Fruit fly (Drosophila melanogaster) whole organism, pupa: Measurements from ENCODE around the gene CG15332.
A peak's percentile ranks its signal among the peaks of the same experiment; 100 is the strongest.

Experiments used
- CG10348 ChIP-seq: fragments of 200-800 bp; sonication (Bioruptor generic); IDR thresholded peaks from 2 replicates; pipeline ENCODE4 v1.3.6; 2022; ENCODE audit warnings: missing biosample characterization, missing genetic modification characterization
- CG12605 ChIP-seq: fragments of 200-800 bp; sonication (Bioruptor generic); IDR thresholded peaks from 2 replicates; pipeline ENCODE4 v1.3.6; 2022; ENCODE audit warnings: missing biosample characterization, missing genetic modification characterization
- CG13204 ChIP-seq: fragments of 200-800 bp; sonication (Bioruptor generic); optimal IDR thresholded peaks from 2 replicates; lab custom pipeline; 2018; ENCODE audit warnings: missing biosample characterization, mild to moderate bottlenecking, missing genetic modification characterization, moderate library complexity
- CG14655 ChIP-seq: fragments of 200-800 bp; sonication (Bioruptor generic); optimal IDR thresholded peaks from 3 replicates; lab custom pipeline; 2017; ENCODE audit warnings: mild to moderate bottlenecking, missing biosample characterization, missing genetic modification reagents, missing genetic modification characterization
- CG15710 ChIP-seq: fragments of 200-800 bp; sonication (Bioruptor generic); optimal IDR thresholded peaks from 2 replicates; lab custom pipeline; 2018; ENCODE audit warnings: missing biosample characterization, mild to moderate bottlenecking, missing genetic modification characterization, moderate library complexity
- CG17806 ChIP-seq: fragments of 200-800 bp; sonication (Bioruptor generic); optimal IDR thresholded peaks from 2 replicates; lab custom pipeline; 2018; ENCODE audit warnings: missing biosample characterization, mild to moderate bottlenecking, missing genetic modification characterization, moderate library complexity
- CG32121 ChIP-seq: fragments of 200-800 bp; sonication (Bioruptor generic); IDR thresholded peaks from 2 replicates; pipeline ENCODE4 v1.3.6; 2022; ENCODE audit warnings: missing biosample characterization, missing genetic modification characterization
- CG34367 ChIP-seq: fragments of 200-800 bp; sonication (Bioruptor generic); optimal IDR thresholded peaks from 2 replicates; lab custom pipeline; 2018; ENCODE audit warnings: missing biosample characterization, mild to moderate bottlenecking, missing genetic modification characterization
- CG4496 ChIP-seq: fragments of 200-800 bp; sonication (Bioruptor generic); IDR thresholded peaks from 3 replicates; pipeline ENCODE4 v1.3.6; 2022; ENCODE audit warnings: missing biosample characterization, missing genetic modification characterization
- CG8159 ChIP-seq: fragments of 200-800 bp; sonication (Bioruptor generic); optimal IDR thresholded peaks from 3 replicates; lab custom pipeline; 2018; ENCODE audit warnings: missing biosample characterization, mild to moderate bottlenecking, missing genetic modification characterization, moderate library complexity
- CG8301 ChIP-seq: fragments of 200-800 bp; sonication (Bioruptor generic); optimal IDR thresholded peaks from 2 replicates; lab custom pipeline; 2018; ENCODE audit warnings: missing biosample characterization, mild to moderate bottlenecking, missing genetic modification characterization
- CG9948 ChIP-seq: fragments of 200-800 bp; sonication (Bioruptor generic); optimal IDR thresholded peaks from 2 replicates; lab custom pipeline; 2018; ENCODE audit warnings: missing biosample characterization, mild to moderate bottlenecking, missing genetic modification characterization, moderate library complexity
- D1 ChIP-seq: fragments of 200-800 bp; sonication (Bioruptor generic); optimal IDR thresholded peaks from 2 replicates; lab custom pipeline; 2018; ENCODE audit warnings: missing biosample characterization, mild to moderate bottlenecking, missing genetic modification characterization, moderate library complexity
- EcR ChIP-seq: fragments of 200-800 bp; sonication (Bioruptor generic); optimal IDR thresholded peaks from 3 replicates; lab custom pipeline; 2019; ENCODE audit warnings: missing biosample characterization, missing genetic modification characterization, mild to moderate bottlenecking, moderate library complexity, missing genetic modification reagents
- Ets98B ChIP-seq: fragments of 200-800 bp; sonication (Bioruptor generic); IDR thresholded peaks from 2 replicates; pipeline ENCODE4 v1.3.6; 2022; ENCODE audit warnings: missing biosample characterization, missing genetic modification characterization
- Pif1A ChIP-seq: fragments of 200-800 bp; sonication (Bioruptor generic); optimal IDR thresholded peaks from 3 replicates; lab custom pipeline; 2016; ENCODE audit warnings: missing biosample characterization, missing genetic modification characterization
- Pif1B ChIP-seq: fragments of 200-800 bp; sonication (Bioruptor generic); optimal IDR thresholded peaks from 3 replicates; lab custom pipeline; 2016; ENCODE audit warnings: missing biosample characterization, missing genetic modification characterization
- Snoo ChIP-seq: fragments of 200-800 bp; sonication (Bioruptor generic); optimal IDR thresholded peaks from 3 replicates; lab custom pipeline; 2017; ENCODE audit warnings: missing biosample characterization, mild to moderate bottlenecking, missing genetic modification characterization, inconsistent platforms
- fd96Ca ChIP-seq: fragments of 200-800 bp; sonication (Bioruptor generic); IDR thresholded peaks from 3 replicates; pipeline ENCODE4 v1.3.6; 2022; ENCODE audit warnings: missing biosample characterization, missing genetic modification characterization
- gl ChIP-seq: fragments of 200-800 bp; sonication (Bioruptor generic); optimal IDR thresholded peaks from 2 replicates; lab custom pipeline; 2018; ENCODE audit warnings: missing biosample characterization, mild to moderate bottlenecking, missing genetic modification characterization
- rn ChIP-seq: fragments of 200-800 bp; sonication (Bioruptor generic); IDR thresholded peaks from 2 replicates; pipeline ENCODE4 v1.3.6; 2022; ENCODE audit warnings: missing biosample characterization, missing genetic modification characterization

CG15332 gene

dm6 chrX:7944151-7944713, 11.6 kb downstream of the CG15332 start:
- TF ChIP-seq CG17806 (no peak), fd96Ca (GFP tag; lab: Robert Waterston, UW) (no peak), CG13204 (GFP tag; lab: Kevin White, UChicago) (peak; percentile 9)
- TF ChIP-seq, all 21 proteins: peak for 1

dm6 chrX:7938482-7938804, 17.3 kb downstream of the CG15332 start:
- TF ChIP-seq Pif1A (GFP tag; lab: Kevin White, UChicago) = no peak
- TF ChIP-seq CG32121 (GFP tag; lab: Robert Waterston, UW) = no peak
- TF ChIP-seq CG17806 = no peak
- no peak for TF ChIP-seq Snoo
- no peak for TF ChIP-seq D1 (tag; lab: Kevin White, UChicago)
- no peak for TF ChIP-seq CG4496 (GFP tag; lab: Robert Waterston, UW)
- no peak for TF ChIP-seq Ets98B (GFP tag; lab: Robert Waterston, UW)
- TF ChIP-seq CG10348 (GFP tag; lab: Robert Waterston, UW) = no peak
- no peak for TF ChIP-seq EcR (GFP tag; lab: Kevin White, UChicago)
- no peak for TF ChIP-seq CG8301 (tag; lab: Kevin White, UChicago)
- TF ChIP-seq CG34367 (tag; lab: Kevin White, UChicago) = no peak
- no peak for TF ChIP-seq fd96Ca (GFP tag; lab: Robert Waterston, UW)
- no peak for TF ChIP-seq CG14655 (GFP tag; lab: Kevin White, UChicago)
- TF ChIP-seq CG8159 = no peak
- no peak for TF ChIP-seq Pif1B (GFP tag; lab: Kevin White, UChicago)
- TF ChIP-seq rn (GFP tag; lab: Robert Waterston, UW) = no peak

- TF ChIP-seq CG12605 (no peak; the same call in 1 of the 2 replicates), CG13204 (GFP tag; lab: Kevin White, UChicago) (no peak), EcR (GFP tag; lab: Kevin White, UChicago) (peak; percentile 91), CG4496 (GFP tag; lab: Robert Waterston, UW) (no peak; the same call in 1 of the 3 replicates), CG32121 (GFP tag; lab: Robert Waterston, UW) (peak; percentile 82), D1 (tag; lab: Kevin White, UChicago) (no peak), Ets98B (GFP tag; lab: Robert Waterston, UW) (peak; percentile 55; the same call in 1 of the 2 replicates), CG34367 (tag; lab: Kevin White, UChicago) (peak; percentile 64), Snoo (peak; percentile 79), fd96Ca (GFP tag; lab: Robert Waterston, UW) (peak; percentile 85), CG17806 (peak; percentile 54), rn (GFP tag; lab: Robert Waterston, UW) (peak; percentile 34; the same call in 1 of the 2 replicates), Pif1B (GFP tag; lab: Kevin White, UChicago) (peak; percentile 65), CG15710 (tag; lab: Kevin White, UChicago) (peak; percentile 75), Pif1A (GFP tag; lab: Kevin White, UChicago) (peak; percentile 87), CG14655 (GFP tag; lab: Kevin White, UChicago) (peak; percentile 90), CG8159 (peak; percentile 83), CG8301 (tag; lab: Kevin White, UChicago) (peak; percentile 84), CG9948 (peak; percentile 75), gl (tag; lab: Kevin White, UChicago) (no peak), CG10348 (GFP tag; lab: Robert Waterston, UW) (peak; percentile 47)
Measured at dm6 chrX:7937588-7938481, 18.0 kb downstream of the CG15332 start.

dm6 chrX:7935798-7936572, 19.8 kb downstream of the CG15332 start, which contains the start of gene Ubr3:
Gene Ubr3 (plus strand): TSS chrX:7935896.
- TF ChIP-seq gl (tag; lab: Kevin White, UChicago) (no peak), EcR (GFP tag; lab: Kevin White, UChicago) (peak; percentile 95), fd96Ca (GFP tag; lab: Robert Waterston, UW) (0 out of 3 replicates have a peak, but pooled peaks have one; percentile 16), Pif1B (GFP tag; lab: Kevin White, UChicago) (no peak), CG4496 (GFP tag; lab: Robert Waterston, UW) (peak; percentile 26; the same call in 1 of the 3 replicates), CG9948 (no peak)

- peak; percentile 60; the same call in 2 of the 3 replicates for TF ChIP-seq fd96Ca (GFP tag; lab: Robert Waterston, UW)
- peak; percentile 43; the same call in 1 of the 2 replicates for TF ChIP-seq CG12605
- TF ChIP-seq Ets98B (GFP tag; lab: Robert Waterston, UW) = peak; percentile 61
- peak; percentile 28 for TF ChIP-seq CG8159
- TF ChIP-seq CG10348 (GFP tag; lab: Robert Waterston, UW) = no peak
- TF ChIP-seq CG17806 = no peak
- peak; percentile 67 for TF ChIP-seq Snoo
- peak; percentile 79 for TF ChIP-seq CG4496 (GFP tag; lab: Robert Waterston, UW)
- peak; percentile 10 for TF ChIP-seq Pif1B (GFP tag; lab: Kevin White, UChicago)
- peak; percentile 42 for TF ChIP-seq Pif1A (GFP tag; lab: Kevin White, UChicago)
- TF ChIP-seq D1 (tag; lab: Kevin White, UChicago) = no peak
- TF ChIP-seq CG8301 (tag; lab: Kevin White, UChicago) = peak; percentile 19
- TF ChIP-seq rn (GFP tag; lab: Robert Waterston, UW) = 0 out of 2 replicates have a peak, but pooled peaks have one; percentile 6
- TF ChIP-seq CG13204 (GFP tag; lab: Kevin White, UChicago) = peak; percentile 30
- TF ChIP-seq CG34367 (tag; lab: Kevin White, UChicago) = peak; percentile 51
- peak; percentile 3 for TF ChIP-seq CG9948
- TF ChIP-seq gl (tag; lab: Kevin White, UChicago) = peak; percentile 39
- no peak for TF ChIP-seq EcR (GFP tag; lab: Kevin White, UChicago)
- TF ChIP-seq CG14655 (GFP tag; lab: Kevin White, UChicago) = no peak
- peak; percentile 55 for TF ChIP-seq CG15710 (tag; lab: Kevin White, UChicago)
- peak; percentile 51 for TF ChIP-seq CG32121 (GFP tag; lab: Robert Waterston, UW)
Measured at dm6 chrX:7934679-7935078, 21.1 kb downstream of the CG15332 start, which contains the start of gene RpS14b. Gene RpS14b (plus strand): TSS chrX:7934898.
